Worm (Caenorhabditis elegans): Measurements from ENCODE around the gene F36H1.12.

ce11 chrIV:11097795-11098194 lies 44.3 kb upstream of the F36H1.12 start, which contains the start of gene M7.12:
- TF ChIP-seq snpc-4 (tag; optimal IDR thresholded peaks at IDR 0.05) (no peak), Y116A8C.19 (tag; optimal IDR thresholded peaks at IDR 0.05; ENCODE audit: borderline replicate concordance) (no peak), lin-13 (GFP tag; optimal IDR thresholded peaks at IDR 0.05) (no peak), nhr-76 (tag; optimal IDR thresholded peaks at IDR 0.05) (no peak), elt-3 (tag; optimal IDR thresholded peaks at IDR 0.05) (no peak), efl-3 (GFP tag; optimal IDR thresholded peaks at IDR 0.05) (no peak)
